Fruit fly (Drosophila melanogaster) whole organism, embryonic: ENCODE results near the gene Fer2LCH.

Experiments
- Adf1 ChIP-seq: fragments of 200-800 bp; sonication (Bioruptor generic); IDR thresholded peaks from 2 replicates; pipeline ENCODE4 v1.3.6; 2022; ENCODE audit warnings: missing biosample characterization, missing genetic modification characterization
- Antp ChIP-seq: fragments of 200-800 bp; sonication (Bioruptor generic); optimal IDR thresholded peaks from 3 replicates; lab custom pipeline; 2016; ENCODE audit warnings: missing biosample characterization, missing genetic modification characterization
- CG10431 ChIP-seq: fragments of 200-800 bp; sonication (Bioruptor generic); optimal IDR thresholded peaks from 3 replicates; lab custom pipeline; 2018; ENCODE audit warnings: missing biosample characterization, mild to moderate bottlenecking, missing genetic modification characterization
- CG11560 ChIP-seq: fragments of 200-800 bp; sonication (Bioruptor generic); IDR thresholded peaks from 3 replicates; pipeline ENCODE4 v1.3.6; 2022; ENCODE audit warnings: missing biosample characterization, missing genetic modification characterization
- CG1233 ChIP-seq: fragments of 200-800 bp; sonication (Bioruptor generic); optimal IDR thresholded peaks from 4 replicates; lab custom pipeline; 2018; ENCODE audit warnings: missing biosample characterization, mild to moderate bottlenecking, missing genetic modification characterization
- CG14860 ChIP-seq: fragments of 200-800 bp; sonication (Bioruptor generic); IDR thresholded peaks from 3 replicates; pipeline ENCODE4 v1.3.6; 2022; ENCODE audit warnings: missing biosample characterization, missing genetic modification characterization; ENCODE audit not compliant: partially characterized antibody
- CG15514 ChIP-seq: fragments of 200-800 bp; sonication (Bioruptor generic); optimal IDR thresholded peaks from 3 replicates; lab custom pipeline; 2017; ENCODE audit warnings: missing biosample characterization, missing genetic modification characterization, mild to moderate bottlenecking, moderate library complexity, missing genetic modification reagents
- CG1603 ChIP-seq: fragments of 200-800 bp; sonication (Bioruptor generic); optimal IDR thresholded peaks from 2 replicates; lab custom pipeline; 2019; ENCODE audit warnings: missing biosample characterization, mild to moderate bottlenecking, missing genetic modification characterization, moderate library complexity
- CG17802 ChIP-seq: fragments of 200-800 bp; sonication (Bioruptor generic); optimal IDR thresholded peaks from 2 replicates; lab custom pipeline; 2018; ENCODE audit warnings: missing biosample characterization, mild to moderate bottlenecking, missing genetic modification characterization, moderate library complexity
- CG34224 ChIP-seq: fragments of 200-800 bp; sonication (Bioruptor generic); IDR thresholded peaks from 3 replicates; pipeline ENCODE4 v1.3.6; 2022; ENCODE audit warnings: missing biosample characterization, missing genetic modification characterization; ENCODE audit not compliant: partially characterized antibody
- CG3995 ChIP-seq: fragments of 200-800 bp; sonication (Bioruptor generic); optimal IDR thresholded peaks from 3 replicates; lab custom pipeline; 2016; ENCODE audit warnings: missing biosample characterization, missing genetic modification characterization
- CG6272 ChIP-seq: fragments of 200-800 bp; sonication (Bioruptor generic); IDR thresholded peaks from 2 replicates; pipeline ENCODE4 v1.3.6; 2022; ENCODE audit warnings: missing biosample characterization, missing genetic modification characterization
- CG7357 ChIP-seq: fragments of 200-800 bp; sonication (Bioruptor generic); IDR thresholded peaks from 3 replicates; pipeline ENCODE4 v1.3.6; 2022; ENCODE audit warnings: missing biosample characterization, missing genetic modification characterization
- CG7786 ChIP-seq: fragments of 200-800 bp; sonication (Bioruptor generic); optimal IDR thresholded peaks from 2 replicates; lab custom pipeline; 2016; ENCODE audit warnings: missing biosample characterization, missing genetic modification characterization
- CG8765 ChIP-seq: fragments of 200-800 bp; sonication (Bioruptor generic); IDR thresholded peaks from 2 replicates; pipeline ENCODE4 v1.3.6; 2022; ENCODE audit warnings: missing biosample characterization, missing genetic modification characterization
- Drgx ChIP-seq: fragments of 200-800 bp; sonication (Bioruptor generic); IDR thresholded peaks from 2 replicates; pipeline ENCODE4 v1.3.6; 2022; ENCODE audit warnings: missing biosample characterization, missing genetic modification characterization
- E2f1 ChIP-seq: fragments of 200-800 bp; sonication (Bioruptor generic); IDR thresholded peaks from 2 replicates; pipeline ENCODE4 v1.3.6; 2022; ENCODE audit warnings: missing biosample characterization, missing genetic modification characterization
- Elba2 ChIP-seq: fragments of 200-800 bp; sonication (Bioruptor generic); optimal IDR thresholded peaks from 3 replicates; lab custom pipeline; 2016; ENCODE audit warnings: missing biosample characterization, missing genetic modification characterization
- Fer3 ChIP-seq: fragments of 200-800 bp; sonication (Bioruptor generic); optimal IDR thresholded peaks from 2 replicates; lab custom pipeline; 2018; ENCODE audit warnings: missing biosample characterization, mild to moderate bottlenecking, missing genetic modification characterization, moderate library complexity
- Gug ChIP-seq: fragments of 200-800 bp; sonication (Bioruptor generic); IDR thresholded peaks from 4 replicates; pipeline ENCODE4 v1.3.6; 2022; ENCODE audit warnings: missing biosample characterization, missing genetic modification characterization
- Hr51 ChIP-seq, 2 experiments: fragments of 200-800 bp; sonication (Bioruptor generic); optimal IDR thresholded peaks; 2 replicates in 1 of 2; 3 replicates in 1 of 2; lab custom pipeline; 2016 to 2018; ENCODE audit warnings: missing biosample characterization in 2 of 2, missing genetic modification characterization in 2 of 2, mild to moderate bottlenecking in 1 of 2, moderate library complexity in 1 of 2
- Meics ChIP-seq: fragments of 200-800 bp; sonication (Bioruptor generic); optimal IDR thresholded peaks from 2 replicates; lab custom pipeline; 2017; ENCODE audit warnings: missing biosample characterization, mild to moderate bottlenecking, missing genetic modification characterization
- NC2β ChIP-seq: fragments of 200-800 bp; sonication (Bioruptor generic); optimal IDR thresholded peaks from 2 replicates; lab custom pipeline; 2016; ENCODE audit warnings: missing biosample characterization, missing genetic modification characterization
- Opbp ChIP-seq: fragments of 200-800 bp; sonication (Bioruptor generic); IDR thresholded peaks from 3 replicates; pipeline ENCODE4 v1.3.6; 2022; ENCODE audit warnings: missing biosample characterization, missing genetic modification characterization; ENCODE audit not compliant: partially characterized antibody
- Poxn ChIP-seq: fragments of 200-800 bp; sonication (Bioruptor generic); IDR thresholded peaks from 2 replicates; pipeline ENCODE4 v1.3.6; 2022; ENCODE audit warnings: missing biosample characterization, missing genetic modification characterization
- Sin3A ChIP-seq: fragments of >200 bp; optimal IDR thresholded peaks from 2 replicates; lab custom pipeline; 2018
- TFAM ChIP-seq: fragments of 200-800 bp; sonication (Bioruptor generic); optimal IDR thresholded peaks from 2 replicates; lab custom pipeline; 2017; ENCODE audit warnings: missing biosample characterization, missing genetic modification characterization, inconsistent platforms
- cas ChIP-seq: fragments of 200-800 bp; sonication (Bioruptor generic); IDR thresholded peaks from 2 replicates; pipeline ENCODE4 v1.3.6; 2022; ENCODE audit warnings: missing biosample characterization, missing genetic modification characterization
- dan ChIP-seq: fragments of 200-800 bp; sonication (Bioruptor generic); IDR thresholded peaks from 2 replicates; pipeline ENCODE4 v1.3.6; 2022; ENCODE audit warnings: missing biosample characterization, missing genetic modification characterization
- dm ChIP-seq: fragments of 200-800 bp; sonication (Bioruptor generic); optimal IDR thresholded peaks from 3 replicates; lab custom pipeline; 2016; ENCODE audit warnings: missing biosample characterization, missing genetic modification characterization
- fd64A ChIP-seq: fragments of 200-800 bp; sonication (Bioruptor generic); optimal IDR thresholded peaks from 3 replicates; lab custom pipeline; 2018; ENCODE audit warnings: missing biosample characterization, mild to moderate bottlenecking, missing genetic modification characterization
- gfzf ChIP-seq: fragments of 200-800 bp; sonication (Bioruptor generic); optimal IDR thresholded peaks from 2 replicates; lab custom pipeline; 2016; ENCODE audit warnings: missing biosample characterization, mild to moderate bottlenecking, missing genetic modification characterization, moderate library complexity
- gsb ChIP-seq: fragments of 200-800 bp; sonication (Bioruptor generic); IDR thresholded peaks from 2 replicates; pipeline ENCODE4 v1.3.6; 2022; ENCODE audit warnings: missing biosample characterization, missing genetic modification characterization
- her ChIP-seq: fragments of 200-800 bp; sonication (Bioruptor generic); optimal IDR thresholded peaks from 2 replicates; lab custom pipeline; 2016; ENCODE audit warnings: missing biosample characterization, missing genetic modification characterization
- hkb ChIP-seq, 2 experiments: fragments of 200-800 bp in 1 of 2; fragments of >200 bp in 1 of 2; sonication (Bioruptor generic) in 1 of 2; IDR thresholded peaks in 1 of 2; optimal IDR thresholded peaks in 1 of 2; 2 replicates each; pipeline versions ENCODE4 v1.3.6 to Lab custom; 2017 to 2022; ENCODE audit warnings: missing biosample characterization in 1 of 2, missing genetic modification characterization in 1 of 2
- inv ChIP-seq: fragments of 200-800 bp; sonication (Bioruptor generic); IDR thresholded peaks from 2 replicates; pipeline ENCODE4 v1.3.6; 2022; ENCODE audit warnings: missing biosample characterization, missing genetic modification characterization; ENCODE audit not compliant: partially characterized antibody
- lab ChIP-seq: fragments of 200-800 bp; sonication (Bioruptor generic); optimal IDR thresholded peaks from 3 replicates; lab custom pipeline; 2017; ENCODE audit warnings: missing biosample characterization, missing genetic modification characterization, mild to moderate bottlenecking, moderate library complexity, missing genetic modification reagents
- mirr ChIP-seq: fragments of 200-800 bp; sonication (Bioruptor generic); optimal IDR thresholded peaks from 3 replicates; lab custom pipeline; 2018; ENCODE audit warnings: missing biosample characterization, mild to moderate bottlenecking, missing genetic modification characterization
- onecut ChIP-seq: fragments of 200-800 bp; sonication (Bioruptor generic); IDR thresholded peaks from 2 replicates; pipeline ENCODE4 v1.3.6; 2022; ENCODE audit warnings: missing biosample characterization, missing genetic modification characterization
- otp ChIP-seq: fragments of 200-800 bp; sonication (Bioruptor generic); IDR thresholded peaks from 3 replicates; pipeline ENCODE4, ENCODE4 v1.3.6; 2022; ENCODE audit warnings: missing biosample characterization, missing genetic modification characterization
- pnt ChIP-seq: fragments of 200-800 bp; sonication (Bioruptor generic); optimal IDR thresholded peaks from 3 replicates; lab custom pipeline; 2016; ENCODE audit warnings: missing biosample characterization, missing genetic modification characterization
- ranshi ChIP-seq: fragments of 200-800 bp; sonication (Bioruptor generic); IDR thresholded peaks from 2 replicates; pipeline ENCODE4 v1.3.6; 2022; ENCODE audit warnings: missing biosample characterization, missing genetic modification characterization
- sima ChIP-seq: fragments of 200-800 bp; sonication (Bioruptor generic); optimal IDR thresholded peaks from 2 replicates; lab custom pipeline; 2016; ENCODE audit warnings: missing biosample characterization, missing genetic modification characterization
- slou ChIP-seq: fragments of 200-800 bp; sonication (Bioruptor generic); optimal IDR thresholded peaks from 3 replicates; lab custom pipeline; 2016; ENCODE audit warnings: missing biosample characterization, missing genetic modification characterization
- tin ChIP-seq: fragments of 200-800 bp; sonication (Bioruptor generic); optimal IDR thresholded peaks from 3 replicates; lab custom pipeline; 2016; ENCODE audit warnings: missing biosample characterization, missing genetic modification characterization
- toy ChIP-seq: fragments of 200-800 bp; sonication (Bioruptor generic); IDR thresholded peaks from 2 replicates; pipeline ENCODE4 v1.3.6; 2022; ENCODE audit warnings: missing biosample characterization, missing genetic modification characterization
- trh ChIP-seq: fragments of 200-800 bp; sonication (Bioruptor generic); optimal IDR thresholded peaks from 2 replicates; lab custom pipeline; 2016; ENCODE audit warnings: missing biosample characterization, missing genetic modification characterization
- ttk ChIP-seq: fragments of 200-800 bp; sonication (Bioruptor generic); IDR thresholded peaks from 2 replicates; pipeline ENCODE4 v2.1.2; 2022; ENCODE audit warnings: missing biosample characterization, missing genetic modification characterization
- vnd ChIP-seq: fragments of 200-800 bp; sonication (Bioruptor generic); IDR thresholded peaks from 3 replicates; pipeline ENCODE4 v1.3.6; 2022; ENCODE audit warnings: missing biosample characterization, missing genetic modification characterization; ENCODE audit not compliant: partially characterized antibody
- wor ChIP-seq: fragments of 200-800 bp; sonication (Bioruptor generic); IDR thresholded peaks from 2 replicates; pipeline ENCODE4 v1.3.6; 2022; ENCODE audit warnings: missing biosample characterization, missing genetic modification characterization
- zfh1 ChIP-seq: fragments of 200-800 bp; sonication (Bioruptor generic); IDR thresholded peaks from 3 replicates; pipeline ENCODE4 v1.3.6; 2022; ENCODE audit warnings: missing biosample characterization, missing genetic modification characterization

Fer2LCH gene

dm6 chr3R:30413795-30414194, 26.2 kb downstream of the Fer2LCH start (continued):
- TF ChIP-seq CG11560 (no peak), slou (no peak), CG7357 (GFP tag; lab: Robert Waterston, UW) (peak; percentile 53; the same call in 1 of the 3 replicates), CG8765 (peak; percentile 56; the same call in 1 of the 2 replicates), cas (GFP tag; lab: Robert Waterston, UW) (no peak), CG3995 (GFP tag; lab: Kevin White, UChicago) (no peak), hkb (optimal IDR thresholded peaks at IDR 0.05; lab: Kevin White, UChicago) (no peak), hkb (GFP tag; IDR thresholded peaks at IDR 0.05; lab: Robert Waterston, UW) (peak; percentile 74), Fer3 (tag; lab: Kevin White, UChicago) (peak; percentile 38), trh (GFP tag; lab: Kevin White, UChicago) (no peak), ttk (GFP tag; lab: Robert Waterston, UW) (peak; percentile 51; the same call in 1 of the 2 replicates), Meics (peak; percentile 25), CG15514 (GFP tag; lab: Kevin White, UChicago) (peak; percentile 14), CG17802 (tag; lab: Kevin White, UChicago) (no peak), gsb (no peak), toy (GFP tag; lab: Robert Waterston, UW) (no peak; the same call in 1 of the 2 replicates), CG1233 (peak; percentile 31), Opbp (no peak), Poxn (GFP tag; lab: Robert Waterston, UW) (no peak), Antp (peak; percentile 9), CG6272 (GFP tag; lab: Robert Waterston, UW) (peak; percentile 38; the same call in 1 of the 2 replicates), NC2β (GFP tag; lab: Kevin White, UChicago) (no peak), CG7786 (GFP tag; lab: Kevin White, UChicago) (peak; percentile 8), Sin3A (lab: Kevin White, UChicago) (no peak), otp (peak; percentile 71; the same call in 2 of the 3 replicates), dm (GFP tag; lab: Kevin White, UChicago) (no peak), sima (GFP tag; lab: Kevin White, UChicago) (no peak), mirr (GFP tag; lab: Kevin White, UChicago) (no peak), Hr51 (GFP tag; optimal IDR thresholded peaks at IDR 0.05; lab: Kevin White, UChicago) (peak in 1 of 2 experiments; percentile 42), CG14860 (GFP tag; lab: Robert Waterston, UW) (no peak), CG10431 (GFP tag; lab: Kevin White, UChicago) (no peak), CG1603 (tag; lab: Kevin White, UChicago) (peak; percentile 81), ranshi (peak; percentile 63; the same call in 1 of the 2 replicates), zfh1 (GFP tag; lab: Robert Waterston, UW) (peak; percentile 74), TFAM (no peak), inv (GFP tag; lab: Robert Waterston, UW) (no peak), CG34224 (GFP tag; lab: Robert Waterston, UW) (no peak), Drgx (peak; percentile 39; the same call in 1 of the 2 replicates), onecut (GFP tag; lab: Robert Waterston, UW) (no peak; the same call in 1 of the 2 replicates), pnt (peak; percentile 45), vnd (GFP tag; lab: Robert Waterston, UW) (no peak), her (GFP tag; lab: Kevin White, UChicago) (no peak), Elba2 (GFP tag; lab: Kevin White, UChicago) (no peak), Adf1 (GFP tag; lab: Robert Waterston, UW) (no peak), tin (peak; percentile 59), fd64A (GFP tag; lab: Kevin White, UChicago) (peak; percentile 31), dan (GFP tag; lab: Robert Waterston, UW) (no peak; the same call in 1 of the 2 replicates), wor (GFP tag; lab: Robert Waterston, UW) (peak; percentile 46), E2f1 (GFP tag; lab: Robert Waterston, UW) (peak; percentile 41), lab (peak; percentile 68), Gug (GFP tag; lab: Robert Waterston, UW) (0 out of 4 replicates have a peak, but pooled peaks have one; percentile 1), gfzf (no peak)
